Worm (Caenorhabditis elegans): ENCODE data around the gene sly-1.

DNA sequence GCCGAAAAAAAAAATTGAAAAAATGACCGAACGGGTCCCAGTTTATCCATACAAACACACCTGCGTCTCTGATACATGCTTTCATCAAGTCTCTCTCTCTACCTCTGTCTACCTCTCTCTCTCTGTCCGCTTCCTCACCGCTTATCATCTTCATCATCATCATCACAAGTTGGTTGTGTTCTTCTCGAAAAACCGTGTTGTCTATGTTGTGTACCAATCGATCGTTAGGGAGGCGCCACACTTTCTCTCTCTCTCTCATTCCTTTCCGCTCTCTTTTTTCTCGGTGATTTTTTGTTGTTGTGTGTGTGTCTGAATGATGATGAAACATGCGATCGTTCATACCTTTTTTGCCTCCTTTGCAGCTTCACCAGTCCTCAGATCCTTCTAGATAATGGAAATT lies 43.2 kb upstream of the sly-1 start:
- no peak for TF ChIP-seq him-1 (tag; optimal IDR thresholded peaks at IDR 0.05)
- peak; percentile 7 for TF ChIP-seq W03F9.2 (tag; optimal IDR thresholded peaks at IDR 0.05)
- TF ChIP-seq dao-5 (tag; optimal IDR thresholded peaks at IDR 0.05): no peak
